Fruit fly (Drosophila melanogaster): Measurements from ENCODE around the gene CG42537.
A peak's percentile ranks its signal among the peaks of the same experiment; 100 is the strongest.

CG42537 gene

DNA sequence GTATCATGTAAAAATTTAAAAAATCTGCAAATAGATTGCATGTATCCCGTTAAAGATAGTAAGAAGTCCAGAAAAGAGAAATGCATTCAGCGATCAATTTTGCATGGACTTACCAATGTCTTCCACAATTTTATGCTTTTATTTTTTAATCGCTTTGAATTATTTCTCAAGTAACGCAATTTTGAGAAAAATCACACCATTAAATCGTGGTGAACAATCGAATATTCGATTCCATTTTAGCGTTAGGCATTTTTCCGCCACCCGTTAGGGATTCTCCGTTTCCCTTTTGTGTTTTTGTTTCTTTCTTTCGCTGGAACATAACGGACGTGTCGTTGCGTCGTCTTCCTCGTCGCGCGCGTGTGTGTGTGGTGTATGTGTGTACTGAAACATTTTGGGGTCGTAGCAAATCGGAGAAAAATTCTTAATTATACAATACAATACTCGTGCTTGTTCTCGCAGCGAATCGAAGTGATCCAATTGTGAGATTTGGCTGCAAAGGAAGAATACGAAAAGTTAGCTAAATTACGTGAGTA lies 29.0 kb downstream of the CG42537 start, which contains the start of gene gpp:
Gene gpp, plus strand, starts transcription at position 290 of the 533 bp plus-strand sequence.
- peak; percentile 24 for TF ChIP-seq kay (GFP tag; ENCODE audit: borderline replicate concordance)
- peak; percentile 50 for TF ChIP-seq pad (GFP tag; optimal IDR thresholded peaks at IDR 0.05)
- no peak for TF ChIP-seq CG12768 (GFP tag; optimal IDR thresholded peaks at IDR 0.05)
- peak; percentile 41 for TF ChIP-seq cic (GFP tag; optimal IDR thresholded peaks at IDR 0.05)
- no peak for TF ChIP-seq Crg-1 (GFP tag; optimal IDR thresholded peaks at IDR 0.05)
- no peak for TF ChIP-seq CG11617 (GFP tag; optimal IDR thresholded peaks at IDR 0.05)
- peak; percentile 43 for TF ChIP-seq CG1620 (GFP tag; optimal IDR thresholded peaks at IDR 0.05)
- no peak for TF ChIP-seq tj (GFP tag; optimal IDR thresholded peaks at IDR 0.05)
- TF ChIP-seq Mnt (GFP tag; optimal IDR thresholded peaks at IDR 0.05) = peak; percentile 61
- TF ChIP-seq Hr96 (GFP tag; optimal IDR thresholded peaks at IDR 0.05) = no peak
- no peak for TF ChIP-seq CG7045 (GFP tag; optimal IDR thresholded peaks at IDR 0.05)
- TF ChIP-seq cnc (optimal IDR thresholded peaks at IDR 0.05) = no peak
- TF ChIP-seq CG7101 (tag; optimal IDR thresholded peaks at IDR 0.05) = peak; percentile 51
- peak; percentile 58 for TF ChIP-seq bab1 (GFP tag; optimal IDR thresholded peaks at IDR 0.05)
- TF ChIP-seq CG33017 (tag; optimal IDR thresholded peaks at IDR 0.05) = no peak
- TF ChIP-seq Clk (GFP tag; optimal IDR thresholded peaks at IDR 0.05) = no peak
- peak; percentile 67 for TF ChIP-seq ovo (GFP tag; optimal IDR thresholded peaks at IDR 0.05)
- TF ChIP-seq CG14711 (tag; optimal IDR thresholded peaks at IDR 0.05) = peak; percentile 34

DNA sequence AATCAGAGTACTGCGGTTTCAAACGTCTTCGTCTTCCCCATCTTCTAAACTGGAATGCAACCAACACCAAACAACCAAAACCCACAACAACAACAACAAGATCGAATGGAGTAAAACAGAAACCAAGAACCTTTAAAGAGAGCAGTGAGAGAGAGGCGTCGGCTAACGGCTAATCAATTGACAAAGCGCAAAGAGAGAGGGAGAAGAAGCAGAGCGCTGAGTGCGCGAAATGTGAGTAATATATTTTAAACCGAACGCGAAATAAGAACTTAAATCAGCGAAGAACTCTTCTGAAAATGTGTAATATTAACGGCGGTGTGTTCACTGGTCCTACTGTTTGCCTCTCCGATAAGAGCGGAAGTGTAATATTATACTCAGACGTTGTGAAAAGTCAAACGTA lies 29.9 kb downstream of the CG42537 start:
- TF ChIP-seq CG7045 (GFP tag; optimal IDR thresholded peaks at IDR 0.05) (no peak), tj (GFP tag; optimal IDR thresholded peaks at IDR 0.05) (peak; percentile 95), CG33017 (tag; optimal IDR thresholded peaks at IDR 0.05) (no peak), CG1620 (GFP tag; optimal IDR thresholded peaks at IDR 0.05) (no peak), Crg-1 (GFP tag; optimal IDR thresholded peaks at IDR 0.05) (no peak)

DNA sequence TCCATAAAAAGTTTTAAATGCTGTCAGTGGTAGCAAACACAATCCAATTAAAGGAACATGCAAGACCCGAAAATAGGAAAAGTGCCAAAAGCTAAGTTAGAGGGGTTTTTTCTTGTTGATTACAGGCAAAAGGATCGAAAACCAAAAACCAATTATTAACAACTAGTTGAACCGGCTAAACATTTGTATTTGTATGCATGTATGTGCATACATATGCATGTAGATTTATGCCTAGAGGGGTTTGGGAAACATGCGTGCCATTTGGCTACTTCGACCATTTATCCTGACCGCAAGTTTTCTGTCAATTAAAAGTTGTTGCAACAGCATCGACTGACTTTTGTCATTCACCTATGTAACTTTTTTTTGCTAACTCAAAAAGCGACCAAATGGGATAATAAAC lies 30.9 kb downstream of the CG42537 start:
- TF ChIP-seq CG33017 (tag; optimal IDR thresholded peaks at IDR 0.05) (no peak), Clk (GFP tag; optimal IDR thresholded peaks at IDR 0.05) (no peak), Crg-1 (GFP tag; optimal IDR thresholded peaks at IDR 0.05) (no peak), pad (GFP tag; optimal IDR thresholded peaks at IDR 0.05) (no peak), Hr96 (GFP tag; optimal IDR thresholded peaks at IDR 0.05) (no peak), kay (GFP tag; ENCODE audit: borderline replicate concordance) (no peak), CG7045 (GFP tag; optimal IDR thresholded peaks at IDR 0.05) (no peak)

DNA sequence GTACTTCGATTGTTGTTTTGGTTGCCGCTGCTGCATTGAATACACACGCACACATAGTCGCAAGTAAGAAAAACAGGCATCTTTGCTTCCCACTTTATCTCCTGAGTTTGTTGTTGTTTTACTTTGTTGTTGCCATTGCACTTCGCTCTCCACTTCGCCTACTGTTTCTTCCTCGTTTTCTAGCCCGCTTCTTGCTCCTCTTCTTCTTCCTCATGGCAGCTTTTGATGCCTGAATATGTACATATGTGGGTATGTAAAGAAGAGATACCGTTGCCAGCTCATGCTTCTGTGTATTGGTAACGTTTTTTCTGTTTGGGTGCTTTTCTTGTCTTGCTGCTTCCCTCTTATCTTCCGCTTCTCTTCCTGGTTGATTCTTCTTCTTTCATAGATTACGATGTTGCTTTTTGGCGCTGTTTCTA lies 31.6 kb downstream of the CG42537 start:
- TF ChIP-seq Crg-1 (GFP tag; optimal IDR thresholded peaks at IDR 0.05) = no peak
- TF ChIP-seq tj (GFP tag; optimal IDR thresholded peaks at IDR 0.05) = no peak
- peak; percentile 43 for TF ChIP-seq Mnt (GFP tag; optimal IDR thresholded peaks at IDR 0.05)
- TF ChIP-seq cic (GFP tag; optimal IDR thresholded peaks at IDR 0.05) = peak; percentile 67
- peak; percentile 95 for TF ChIP-seq kay (GFP tag; ENCODE audit: borderline replicate concordance)
- TF ChIP-seq CG5204 (GFP tag; optimal IDR thresholded peaks at IDR 0.05) = no peak
- peak; percentile 37 for TF ChIP-seq CG12768 (GFP tag; optimal IDR thresholded peaks at IDR 0.05)
- peak; percentile 43 for TF ChIP-seq ovo (GFP tag; optimal IDR thresholded peaks at IDR 0.05)
- no peak for TF ChIP-seq Hr96 (GFP tag; optimal IDR thresholded peaks at IDR 0.05)
- peak; percentile 6 for TF ChIP-seq pad (GFP tag; optimal IDR thresholded peaks at IDR 0.05)
- no peak for TF ChIP-seq CG1620 (GFP tag; optimal IDR thresholded peaks at IDR 0.05)

DNA sequence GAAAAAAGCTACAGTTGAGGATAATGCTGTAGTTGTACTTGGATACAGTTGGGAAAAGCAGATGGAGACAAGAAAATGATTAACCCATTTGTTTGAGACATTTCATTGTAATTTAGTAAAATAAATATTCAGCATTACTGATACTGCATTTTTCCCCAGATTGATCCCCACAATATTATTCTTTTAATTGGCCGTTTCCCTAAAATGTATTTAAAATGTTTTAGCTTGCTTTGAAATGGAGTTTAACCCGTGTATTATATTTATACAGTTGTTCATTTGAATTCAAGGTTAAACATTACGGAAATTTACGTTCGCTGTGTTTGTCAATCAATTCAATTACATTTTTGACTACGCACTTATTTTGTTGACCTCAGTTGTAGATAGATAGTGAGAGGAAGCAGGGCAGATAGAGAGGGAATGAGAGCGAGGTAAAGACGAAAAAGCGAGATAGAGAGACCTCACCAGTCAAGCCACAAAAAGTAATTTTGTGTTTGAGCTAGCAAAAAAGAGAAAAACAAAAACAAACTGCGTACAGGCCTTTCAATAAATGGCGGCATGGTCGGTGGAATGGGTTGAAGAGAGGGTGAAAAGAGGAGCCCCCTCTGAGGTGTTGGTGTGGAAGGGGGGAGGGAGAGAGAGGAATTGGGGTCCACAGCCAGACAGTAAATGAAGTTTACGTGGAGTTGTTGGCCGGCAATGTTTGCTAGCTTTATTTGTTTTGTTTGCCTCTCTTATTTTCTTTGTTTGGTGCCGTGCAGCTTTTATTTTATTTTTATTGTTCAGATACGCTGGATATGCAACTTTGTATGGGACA lies 33.0 kb downstream of the CG42537 start:
- TF ChIP-seq CG33017 (tag; optimal IDR thresholded peaks at IDR 0.05) (peak; percentile 8), CG12768 (GFP tag; optimal IDR thresholded peaks at IDR 0.05) (peak; percentile 25), Clk (GFP tag; optimal IDR thresholded peaks at IDR 0.05) (no peak), pad (GFP tag; optimal IDR thresholded peaks at IDR 0.05) (peak; percentile 12), cic (GFP tag; optimal IDR thresholded peaks at IDR 0.05) (no peak), cnc (optimal IDR thresholded peaks at IDR 0.05) (no peak), kay (GFP tag; ENCODE audit: borderline replicate concordance) (no peak), CG7101 (tag; optimal IDR thresholded peaks at IDR 0.05) (peak; percentile 19), CG7045 (GFP tag; optimal IDR thresholded peaks at IDR 0.05) (peak; percentile 4), ovo (GFP tag; optimal IDR thresholded peaks at IDR 0.05) (no peak), CG5204 (GFP tag; optimal IDR thresholded peaks at IDR 0.05) (no peak), Mnt (GFP tag; optimal IDR thresholded peaks at IDR 0.05) (no peak), CG11617 (GFP tag; optimal IDR thresholded peaks at IDR 0.05) (peak; percentile 41), CG14711 (tag; optimal IDR thresholded peaks at IDR 0.05) (peak; percentile 2), tj (GFP tag; optimal IDR thresholded peaks at IDR 0.05) (peak; percentile 74), Crg-1 (GFP tag; optimal IDR thresholded peaks at IDR 0.05) (no peak), toe (GFP tag; optimal IDR thresholded peaks at IDR 0.05) (no peak), bab1 (GFP tag; optimal IDR thresholded peaks at IDR 0.05) (peak; percentile 8), Hr96 (GFP tag; optimal IDR thresholded peaks at IDR 0.05) (peak; percentile 14), CG1620 (GFP tag; optimal IDR thresholded peaks at IDR 0.05) (no peak)
